Worm (Caenorhabditis elegans) whole organism, early embryonic: ENCODE results near the gene C08F1.8.
"Not testable (repeated sequence)": the region's sequence is repeated elsewhere in the genome, so short reads cannot be mapped to it uniquely, and the experiment has no call there.

Source experiments
- B0310.2 ChIP-seq: sonication (generic microtip); optimal IDR thresholded peaks from 2 replicates; lab custom pipeline; 2016; ENCODE audit warnings: mild to moderate bottlenecking, missing genetic modification characterization, missing compliant biosample characterization
- F13C5.2 ChIP-seq: sonication (generic microtip); optimal IDR thresholded peaks from 2 replicates; lab custom pipeline; 2017; ENCODE audit warnings: mild to moderate bottlenecking, missing genetic modification characterization, inconsistent platforms, missing compliant biosample characterization
- aly-1 ChIP-seq: sonication (generic microtip); optimal IDR thresholded peaks from 2 replicates; lab custom pipeline; 2016; ENCODE audit warnings: missing genetic modification characterization, missing compliant biosample characterization
- ama-1 ChIP-seq: fragments of 150-350 bp; optimal IDR thresholded peaks from 2 replicates; lab custom pipeline; 2014
- ceh-13 ChIP-seq: fragments of 200-800 bp; sonication (Bioruptor generic); optimal IDR thresholded peaks from 2 replicates; lab custom pipeline; 2018; ENCODE audit warnings: mild to moderate bottlenecking, missing genetic modification characterization, missing compliant biosample characterization
- ceh-36 ChIP-seq: sonication (generic microtip); optimal IDR thresholded peaks from 2 replicates; lab custom pipeline; 2016; ENCODE audit warnings: missing genetic modification characterization, inconsistent platforms, missing compliant biosample characterization
- ets-7 ChIP-seq: sonication (generic microtip); optimal IDR thresholded peaks from 2 replicates; lab custom pipeline; 2016; ENCODE audit warnings: missing genotype, missing genetic modification characterization, missing compliant biosample characterization
- flt-1 ChIP-seq: fragments of 200-800 bp; sonication (Bioruptor generic); IDR thresholded peaks from 2 replicates; pipeline ENCODE4 v1.3.6; 2022; ENCODE audit warnings: missing genetic modification characterization, missing compliant biosample characterization
- hmbx-1 ChIP-seq: sonication (generic microtip); optimal IDR thresholded peaks from 2 replicates; lab custom pipeline; 2016; ENCODE audit warnings: mild to moderate bottlenecking, missing genetic modification characterization, missing compliant biosample characterization
- hmg-4 ChIP-seq: fragments of 200-800 bp; sonication (Bioruptor generic); optimal IDR thresholded peaks from 2 replicates; lab custom pipeline; 2018; ENCODE audit warnings: mild to moderate bottlenecking, missing genetic modification characterization, missing compliant biosample characterization
- hnd-1 ChIP-seq: sonication (generic microtip); optimal IDR thresholded peaks from 2 replicates; lab custom pipeline; 2016; ENCODE audit warnings: missing genetic modification characterization, missing compliant biosample characterization
- pes-1 ChIP-seq: fragments of 200-800 bp; sonication (Bioruptor generic); IDR thresholded peaks from 2 replicates; pipeline ENCODE4 v1.3.6; 2022; ENCODE audit warnings: missing genetic modification reagents, missing genetic modification characterization, missing compliant biosample characterization
- scrt-1 ChIP-seq: fragments of 200-800 bp; sonication (Bioruptor generic); IDR thresholded peaks from 2 replicates; pipeline ENCODE4 v1.3.6; 2022; ENCODE audit warnings: missing genetic modification characterization, missing compliant biosample characterization
- sea-1 ChIP-seq: fragments of 200-800 bp; sonication (Bioruptor generic); conservative IDR thresholded peaks from 2 replicates; pipeline ENCODE4 v1.3.6; 2022; ENCODE audit warnings: missing genetic modification characterization, missing compliant biosample characterization
- tbx-11 ChIP-seq: fragments of 200-800 bp; sonication (Bioruptor generic); IDR thresholded peaks from 2 replicates; pipeline ENCODE4 v1.3.6; 2022; ENCODE audit warnings: missing genetic modification characterization, missing compliant biosample characterization
- tbx-37 ChIP-seq: fragments of 200-800 bp; sonication (Bioruptor generic); conservative IDR thresholded peaks from 2 replicates; pipeline ENCODE4 v1.3.6; 2022; ENCODE audit warnings: missing genetic modification reagents, missing genetic modification characterization, missing compliant biosample characterization
- tra-4 ChIP-seq: sonication (generic microtip); optimal IDR thresholded peaks from 2 replicates; lab custom pipeline; 2017; ENCODE audit warnings: missing genetic modification characterization, missing compliant biosample characterization

C08F1.8 gene

ce11 chrII:1784799-1785198 lies 23.3 kb downstream of the C08F1.8 start, which contains the start of gene C08F1.11:
C08F1.11 (minus strand) TSS chrII:1784899.
- no peak for TF ChIP-seq tbx-37 (GFP tag; lab: Robert Waterston, UW)
- TF ChIP-seq scrt-1: no peak
- no peak for TF ChIP-seq tra-4 (tag; lab: Kevin White, UChicago)
- no peak for TF ChIP-seq ama-1 (lab: Kevin White, UChicago)
- TF ChIP-seq B0310.2 (tag; lab: Kevin White, UChicago): no peak
- TF ChIP-seq tbx-11 (GFP tag; lab: Robert Waterston, UW): no peak
- no peak for TF ChIP-seq hnd-1 (tag; lab: Kevin White, UChicago)
- TF ChIP-seq ceh-36 (tag; lab: Kevin White, UChicago): no peak
- no peak for TF ChIP-seq sea-1
- TF ChIP-seq hmg-4 (GFP tag; lab: Kevin White, UChicago): no peak
- TF ChIP-seq aly-1: no peak
- no peak for TF ChIP-seq hmbx-1 (tag; lab: Kevin White, UChicago)
- TF ChIP-seq ceh-13 (GFP tag; lab: Kevin White, UChicago): no peak
- TF ChIP-seq ets-7 (tag; lab: Kevin White, UChicago): no peak
- no peak for TF ChIP-seq F13C5.2 (tag; lab: Kevin White, UChicago)
- no peak for TF ChIP-seq pes-1 (GFP tag; lab: Robert Waterston, UW)
- no peak for TF ChIP-seq flt-1 (GFP tag; lab: Robert Waterston, UW)

DNA sequence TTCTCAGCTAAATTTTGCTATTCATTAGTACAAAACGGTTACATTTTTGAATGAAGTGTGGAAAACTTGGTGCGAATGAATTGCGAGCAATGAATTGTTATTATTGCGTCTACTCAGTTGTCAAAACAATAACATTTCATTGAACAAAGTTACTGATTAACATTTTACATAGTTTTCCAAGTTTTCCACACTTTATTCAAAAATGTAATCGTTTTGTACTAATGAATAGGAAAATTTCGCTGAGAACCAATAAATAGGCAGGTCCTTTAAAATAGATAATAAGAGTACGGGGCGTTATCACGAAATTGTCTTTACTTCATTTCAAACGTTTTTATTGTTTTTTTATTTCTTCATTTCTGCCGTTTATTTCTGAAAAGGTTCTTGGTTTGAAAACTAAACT lies 25.6 kb downstream of the C08F1.8 start, which contains the start of gene math-4:
Gene math-4, minus strand, starts transcription at position 101 of the 400 bp plus-strand sequence.
- TF ChIP-seq ets-7 (tag; lab: Kevin White, UChicago) (no peak), F13C5.2 (tag; lab: Kevin White, UChicago) (no peak), ama-1 (lab: Kevin White, UChicago) (no peak), tbx-11 (GFP tag; lab: Robert Waterston, UW) (no peak), pes-1 (GFP tag; lab: Robert Waterston, UW) (no peak), hmbx-1 (tag; lab: Kevin White, UChicago) (no peak), scrt-1 (no peak), hmg-4 (GFP tag; lab: Kevin White, UChicago) (no peak), ceh-13 (GFP tag; lab: Kevin White, UChicago) (no peak), flt-1 (GFP tag; lab: Robert Waterston, UW) (no peak), tbx-37 (GFP tag; lab: Robert Waterston, UW) (no peak), ceh-36 (tag; lab: Kevin White, UChicago) (no peak), B0310.2 (tag; lab: Kevin White, UChicago) (no peak), sea-1 (no peak), hnd-1 (tag; lab: Kevin White, UChicago) (no peak), tra-4 (tag; lab: Kevin White, UChicago) (no peak), aly-1 (no peak)

ce11 chrII:1775234-1775633 lies 32.9 kb downstream of the C08F1.8 start, which contains the start of gene F36H5.14:
F36H5.14 (plus strand) TSS chrII:1775534.
- TF ChIP-seq ets-7 (tag; lab: Kevin White, UChicago); tra-4 (tag; lab: Kevin White, UChicago); tbx-11 (GFP tag; lab: Robert Waterston, UW): not testable (repeated sequence)

- TF ChIP-seq flt-1 (GFP tag; lab: Robert Waterston, UW): no peak
- no peak for TF ChIP-seq tra-4 (tag; lab: Kevin White, UChicago)
- no peak for TF ChIP-seq ets-7 (tag; lab: Kevin White, UChicago)
- no peak for TF ChIP-seq hnd-1 (tag; lab: Kevin White, UChicago)
- no peak for TF ChIP-seq scrt-1
- TF ChIP-seq ama-1 (lab: Kevin White, UChicago): no peak
- TF ChIP-seq sea-1: no peak
- no peak for TF ChIP-seq F13C5.2 (tag; lab: Kevin White, UChicago)
- no peak for TF ChIP-seq aly-1
Observed at ce11 chrII:1771785-1772184, 36.3 kb downstream of the C08F1.8 start, which contains the start of gene math-3. math-3 (plus strand) TSS chrII:1772085.

- TF ChIP-seq B0310.2 (tag; lab: Kevin White, UChicago); scrt-1; ama-1 (lab: Kevin White, UChicago): not testable (repeated sequence)
Observed at ce11 chrII:1771347-1771746, 36.8 kb downstream of the C08F1.8 start, which contains the start of gene math-26. math-26 (plus strand) TSS chrII:1771647.

ce11 chrII:1766715-1767114 lies 41.4 kb downstream of the C08F1.8 start:
- TF ChIP-seq hmbx-1 (tag; lab: Kevin White, UChicago): no peak
- TF ChIP-seq B0310.2 (tag; lab: Kevin White, UChicago): no peak
- TF ChIP-seq ets-7 (tag; lab: Kevin White, UChicago): no peak
- TF ChIP-seq scrt-1: no peak

- no peak for TF ChIP-seq tbx-37 (GFP tag; lab: Robert Waterston, UW)
- TF ChIP-seq F13C5.2 (tag; lab: Kevin White, UChicago): no peak
- no peak for TF ChIP-seq ets-7 (tag; lab: Kevin White, UChicago)
- no peak for TF ChIP-seq sea-1
- TF ChIP-seq ceh-13 (GFP tag; lab: Kevin White, UChicago): no peak
- no peak for TF ChIP-seq ceh-36 (tag; lab: Kevin White, UChicago)
- no peak for TF ChIP-seq pes-1 (GFP tag; lab: Robert Waterston, UW)
- TF ChIP-seq hmg-4 (GFP tag; lab: Kevin White, UChicago): no peak
- no peak for TF ChIP-seq hmbx-1 (tag; lab: Kevin White, UChicago)
- no peak for TF ChIP-seq flt-1 (GFP tag; lab: Robert Waterston, UW)
Observed at ce11 chrII:1763072-1763471, 45.0 kb downstream of the C08F1.8 start, which contains the start of gene math-28. math-28 (plus strand) TSS chrII:1763372.

DNA sequence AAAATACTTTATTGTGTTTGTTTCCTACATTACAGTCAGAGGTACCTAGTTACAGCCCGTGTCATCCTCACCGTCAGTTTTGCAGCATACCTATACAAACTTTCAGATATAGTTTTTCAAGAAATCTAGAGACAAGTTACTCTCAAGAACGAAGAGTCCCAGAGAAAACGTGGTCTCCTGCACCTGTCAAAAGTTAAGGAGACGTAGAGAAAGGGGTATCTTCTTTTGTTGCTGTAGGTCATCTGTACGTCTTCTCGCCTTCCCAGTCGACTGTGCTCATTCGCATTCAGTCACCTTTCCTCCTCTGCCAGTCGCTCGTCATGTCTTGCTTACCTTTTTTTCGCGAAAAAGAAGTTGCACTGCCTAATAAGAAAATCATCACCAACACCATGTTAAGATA lies 46.6 kb downstream of the C08F1.8 start, which contains the start of gene F36H5.4:
Gene F36H5.4, plus strand, starts transcription at position 301 of the 400 bp plus-strand sequence.
- TF ChIP-seq aly-1: no peak
- TF ChIP-seq scrt-1: no peak
